Fruit fly (Drosophila melanogaster): ENCODE measurements around the gene Sr-CIV.

dm6 chr2L:3506806-3507205 is 17.1 kb downstream of the Sr-CIV start:
- no peak for TF ChIP-seq EcR (GFP tag; optimal IDR thresholded peaks at IDR 0.05)
- TF ChIP-seq pan (optimal IDR thresholded peaks at IDR 0.05): no peak
- no peak for TF ChIP-seq Dll (optimal IDR thresholded peaks at IDR 0.05)
- no peak for TF ChIP-seq usp (GFP tag; optimal IDR thresholded peaks at IDR 0.05)
- no peak for TF ChIP-seq psq (optimal IDR thresholded peaks at IDR 0.05)
- TF ChIP-seq CG8478 (optimal IDR thresholded peaks at IDR 0.05): no peak
